Worm (Caenorhabditis elegans): ENCODE measurements around the gene nspe-8.
A peak's percentile ranks its signal among the peaks of the same experiment; 100 is the strongest.

The nspe-8 gene

ce11 chrII:12666042-12666441 lies 44.3 kb upstream of the nspe-8 start (continued):
- no peak for TF ChIP-seq ceh-28 (tag; optimal IDR thresholded peaks at IDR 0.05)
- no peak for TF ChIP-seq jun-1 (tag; optimal IDR thresholded peaks at IDR 0.05)

DNA sequence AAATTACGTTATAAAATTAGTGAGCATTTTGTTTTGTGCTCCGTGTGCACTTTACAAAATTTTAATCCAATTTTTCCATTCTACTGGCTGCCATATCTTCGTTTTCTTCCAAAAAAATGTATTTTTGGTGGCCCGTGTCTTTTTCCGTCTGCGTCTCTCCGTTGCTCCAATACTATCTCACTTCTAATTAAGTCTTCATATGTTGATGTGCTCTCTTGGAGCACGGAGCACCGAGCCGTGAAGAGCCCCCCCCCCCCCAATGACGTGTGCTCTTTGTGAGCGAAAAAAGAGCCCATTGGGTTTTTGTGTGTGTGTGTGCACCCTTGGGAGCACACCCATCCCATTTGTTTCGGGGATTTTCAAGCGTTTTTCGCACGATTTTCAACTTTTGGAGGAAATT lies 43.3 kb upstream of the nspe-8 start:
- TF ChIP-seq mxl-2 (GFP tag; conservative IDR thresholded peaks at IDR 0.05) (no peak), mep-1 (tag; optimal IDR thresholded peaks at IDR 0.05) (no peak), F37D6.2 (tag; optimal IDR thresholded peaks at IDR 0.05) (peak; percentile 30), D1046.2 (GFP tag; IDR thresholded peaks at IDR 0.05) (0 out of 2 replicates have a peak, but pooled peaks have one; percentile 5), set-16 (GFP tag; IDR thresholded peaks at IDR 0.05) (0 out of 2 replicates have a peak, but pooled peaks have one; percentile 23), hmg-1.1 (GFP tag; IDR thresholded peaks at IDR 0.05) (peak; percentile 63)

DNA sequence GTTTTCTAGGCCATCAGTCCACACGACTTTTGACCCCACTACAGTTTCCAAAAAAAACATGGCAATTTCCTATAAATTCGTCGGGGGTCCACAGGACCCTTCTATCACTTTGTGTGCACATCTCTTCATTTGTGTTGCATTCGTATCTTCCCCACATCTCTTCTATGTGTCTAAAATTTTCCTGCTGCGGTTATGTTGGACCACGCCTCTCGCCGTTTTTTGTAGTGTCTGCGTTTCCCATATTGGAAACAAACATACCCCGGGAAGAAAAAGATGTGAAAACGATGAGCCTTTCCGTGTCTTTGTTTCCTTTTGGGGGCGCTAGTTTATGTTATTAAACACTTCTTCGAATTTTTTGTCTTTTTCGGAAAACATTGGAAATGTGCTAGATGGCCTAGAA lies 40.2 kb upstream of the nspe-8 start:
- TF ChIP-seq lin-29 (GFP tag; IDR thresholded peaks at IDR 0.05) = no peak
- no peak for TF ChIP-seq dve-1 (tag; optimal IDR thresholded peaks at IDR 0.05; ENCODE audit: insufficient read depth)
- no peak for TF ChIP-seq ceh-32 (tag; optimal IDR thresholded peaks at IDR 0.05; ENCODE audit: poor library complexity)
- TF ChIP-seq ZK337.2 (GFP tag; IDR thresholded peaks at IDR 0.05) = no peak
- TF ChIP-seq Y5F2A.4 (GFP tag; optimal IDR thresholded peaks at IDR 0.05) = no peak
- TF ChIP-seq unc-62 (GFP tag; optimal IDR thresholded peaks at IDR 0.05 in 1 of 2) = peak in 1 of 2 experiments; percentile 18
- TF ChIP-seq unc-62 (tag; optimal IDR thresholded peaks at IDR 0.05) = no peak
- no peak for TF ChIP-seq F44E2.7 (GFP tag; IDR thresholded peaks at IDR 0.05)
- peak; percentile 13 for TF ChIP-seq rbr-2 (tag; optimal IDR thresholded peaks at IDR 0.05)
- TF ChIP-seq mep-1 (tag; optimal IDR thresholded peaks at IDR 0.05) = peak; percentile 18
- TF ChIP-seq zag-1 (tag; optimal IDR thresholded peaks at IDR 0.05) = no peak

ce11 chrII:12659676-12660371 lies 38.1 kb upstream of the nspe-8 start:
- no peak for TF ChIP-seq lin-15B (tag; optimal IDR thresholded peaks at IDR 0.05)
- peak; percentile 77 for TF ChIP-seq mxl-3 (GFP tag; optimal IDR thresholded peaks at IDR 0.05)
- TF ChIP-seq nhr-28 (tag; optimal IDR thresholded peaks at IDR 0.05) = peak; percentile 0
- TF ChIP-seq ctbp-1 (GFP tag; IDR thresholded peaks at IDR 0.05) = 0 out of 2 replicates have a peak, but pooled peaks have one; percentile 17
- TF ChIP-seq ces-1 (GFP tag; optimal IDR thresholded peaks at IDR 0.05) = peak; percentile 34
- no peak for TF ChIP-seq jun-1 (tag; optimal IDR thresholded peaks at IDR 0.05)
- TF ChIP-seq daf-16 (GFP tag; optimal IDR thresholded peaks at IDR 0.05) = peak in 1 of 2 experiments; percentile 26
- TF ChIP-seq daf-16 (tag; optimal IDR thresholded peaks at IDR 0.05) = no peak
- TF ChIP-seq hlh-30 (tag; optimal IDR thresholded peaks at IDR 0.05; ENCODE audit: insufficient read depth) = peak; percentile 50
- TF ChIP-seq daf-12 (tag; optimal IDR thresholded peaks at IDR 0.05) = no peak
- TF ChIP-seq set-16 (GFP tag; IDR thresholded peaks at IDR 0.05) = peak; percentile 15; the same call in 1 of the 2 replicates
- TF ChIP-seq nhr-237 (tag; optimal IDR thresholded peaks at IDR 0.05) = no peak
- TF ChIP-seq rbr-2 (tag; optimal IDR thresholded peaks at IDR 0.05) = peak; percentile 16
- peak; percentile 11 for TF ChIP-seq lin-13 (GFP tag; optimal IDR thresholded peaks at IDR 0.05)
- 0 out of 2 replicates have a peak, but pooled peaks have one; percentile 16 for TF ChIP-seq ceh-20 (GFP tag; IDR thresholded peaks at IDR 0.05)
- TF ChIP-seq nhr-77 (tag; optimal IDR thresholded peaks at IDR 0.05) = no peak
- peak; percentile 61 for TF ChIP-seq hlh-11 (tag; optimal IDR thresholded peaks at IDR 0.05)
- peak; percentile 27 for TF ChIP-seq mep-1 (tag; optimal IDR thresholded peaks at IDR 0.05)
- no peak for TF ChIP-seq sdz-12 (GFP tag; optimal IDR thresholded peaks at IDR 0.05)
- TF ChIP-seq saeg-2 (GFP tag; IDR thresholded peaks at IDR 0.05) = no peak
- TF ChIP-seq zip-2 (tag; optimal IDR thresholded peaks at IDR 0.05) = no peak
- no peak for TF ChIP-seq mes-2 (tag; optimal IDR thresholded peaks at IDR 0.05; ENCODE audit: poor library complexity, severe bottlenecking)
- TF ChIP-seq F49E8.2 (tag; optimal IDR thresholded peaks at IDR 0.05; ENCODE audit: borderline replicate concordance) = no peak
- TF ChIP-seq Y5F2A.4 (GFP tag; optimal IDR thresholded peaks at IDR 0.05) = no peak
- peak in 1 of 2 experiments; percentile 42 for TF ChIP-seq mdl-1 (tag; optimal IDR thresholded peaks at IDR 0.05)
- peak in 1 of 2 experiments; percentile 49 for TF ChIP-seq lsy-2 (tag; optimal IDR thresholded peaks at IDR 0.05)
- TF ChIP-seq lir-3 (tag; optimal IDR thresholded peaks at IDR 0.05) = no peak
- no peak for TF ChIP-seq nhr-41 (GFP tag; IDR thresholded peaks at IDR 0.05)
- no peak for TF ChIP-seq nhr-42 (GFP tag; IDR thresholded peaks at IDR 0.05)
- peak in 1 of 2 experiments; percentile 48 for TF ChIP-seq hif-1 (tag; optimal IDR thresholded peaks at IDR 0.05)
- peak; percentile 71 for TF ChIP-seq tra-1 (GFP tag; IDR thresholded peaks at IDR 0.05)
